Fruit fly (Drosophila melanogaster) whole organism, embryonic: ENCODE measurements around the gene Ppn.

Source experiments
- CG10462 ChIP-seq: fragments of 200-800 bp; sonication (Bioruptor generic); optimal IDR thresholded peaks from 2 replicates; lab custom pipeline; 2016; ENCODE audit warnings: missing biosample characterization, missing genetic modification characterization
- CG11695 ChIP-seq: fragments of 200-800 bp; sonication (Bioruptor generic); IDR thresholded peaks from 3 replicates; pipeline ENCODE4 v1.3.6; 2022; ENCODE audit warnings: missing biosample characterization, missing genetic modification characterization
- CG12104 ChIP-seq: fragments of 200-800 bp; sonication (Bioruptor generic); optimal IDR thresholded peaks from 3 replicates; lab custom pipeline; 2016; ENCODE audit warnings: missing biosample characterization, missing genetic modification characterization
- CG12659 ChIP-seq: fragments of 200-800 bp; sonication (Bioruptor generic); optimal IDR thresholded peaks from 3 replicates; lab custom pipeline; 2017; ENCODE audit warnings: mild to moderate bottlenecking, missing biosample characterization, missing genetic modification reagents, missing genetic modification characterization
- CG13287 ChIP-seq: fragments of 200-800 bp; sonication (Bioruptor generic); IDR thresholded peaks from 2 replicates; pipeline ENCODE4 v1.3.6; 2022; ENCODE audit warnings: missing biosample characterization, missing genetic modification characterization; ENCODE audit not compliant: partially characterized antibody
- CG15269 ChIP-seq: fragments of 200-800 bp; sonication (Bioruptor generic); optimal IDR thresholded peaks from 2 replicates; lab custom pipeline; 2018; ENCODE audit warnings: missing biosample characterization, mild to moderate bottlenecking, missing genetic modification characterization, moderate library complexity
- CG15514 ChIP-seq: fragments of 200-800 bp; sonication (Bioruptor generic); optimal IDR thresholded peaks from 3 replicates; lab custom pipeline; 2017; ENCODE audit warnings: missing biosample characterization, missing genetic modification characterization, mild to moderate bottlenecking, moderate library complexity, missing genetic modification reagents
- CG16863 ChIP-seq: fragments of 200-800 bp; sonication (Bioruptor generic); optimal IDR thresholded peaks from 3 replicates; lab custom pipeline; 2016; ENCODE audit warnings: missing biosample characterization, missing genetic modification characterization
- CG2116 ChIP-seq: fragments of 200-800 bp; sonication (Bioruptor generic); optimal IDR thresholded peaks from 3 replicates; lab custom pipeline; 2018; ENCODE audit warnings: missing biosample characterization, mild to moderate bottlenecking, missing genetic modification characterization
- CG2678 ChIP-seq: fragments of 200-800 bp; sonication (Bioruptor generic); optimal IDR thresholded peaks from 3 replicates; lab custom pipeline; 2019; ENCODE audit warnings: missing biosample characterization, mild to moderate bottlenecking, missing genetic modification characterization, moderate library complexity
- CG34376 ChIP-seq: fragments of 200-800 bp; sonication (Bioruptor generic); optimal IDR thresholded peaks from 2 replicates; lab custom pipeline; 2018; ENCODE audit warnings: missing biosample characterization, mild to moderate bottlenecking, missing genetic modification characterization
- CG42726 ChIP-seq: fragments of 200-800 bp; sonication (Bioruptor generic); IDR thresholded peaks from 2 replicates; pipeline ENCODE4 v1.3.6; 2022; ENCODE audit warnings: missing biosample characterization, missing genetic modification characterization; ENCODE audit not compliant: partially characterized antibody
- CG7271 ChIP-seq: fragments of 200-800 bp; sonication (Bioruptor generic); optimal IDR thresholded peaks from 2 replicates; lab custom pipeline; 2018; ENCODE audit warnings: missing biosample characterization, mild to moderate bottlenecking, missing genetic modification characterization, moderate library complexity
- CG8290 ChIP-seq, 3 experiments: fragments of 200-800 bp; sonication (Bioruptor generic); optimal IDR thresholded peaks; 2 replicates each; lab custom pipeline; 2016 to 2019; ENCODE audit warnings: missing biosample characterization in 3 of 3, missing genetic modification characterization in 3 of 3, mild to moderate bottlenecking in 2 of 3, moderate library complexity in 1 of 3
- D ChIP-seq, 2 experiments: fragments of 200-800 bp in 1 of 2; fragments of >200 bp in 1 of 2; sonication (Bioruptor generic) in 1 of 2; optimal IDR thresholded peaks; 2 replicates in 1 of 2; 3 replicates in 1 of 2; lab custom pipeline; 2017; ENCODE audit warnings: mild to moderate bottlenecking in 1 of 2, missing biosample characterization in 1 of 2, missing genetic modification characterization in 1 of 2, missing genetic modification reagents in 1 of 2
- Eip74EF ChIP-seq, 2 experiments: fragments of 200-800 bp in 1 of 2; fragments of >200 bp in 1 of 2; sonication (Bioruptor generic) in 1 of 2; optimal IDR thresholded peaks; 2 replicates each; lab custom pipeline; 2017 to 2019; ENCODE audit warnings: missing biosample characterization in 2 of 2, missing genetic modification characterization in 2 of 2, mild to moderate bottlenecking in 1 of 2, moderate library complexity in 1 of 2
- Hey ChIP-seq: fragments of 200-800 bp; sonication (Bioruptor generic); optimal IDR thresholded peaks from 3 replicates; lab custom pipeline; 2018; ENCODE audit warnings: missing biosample characterization, mild to moderate bottlenecking, missing genetic modification characterization
- Kr ChIP-seq: fragments of 200-800 bp; sonication (Bioruptor generic); optimal IDR thresholded peaks from 2 replicates; lab custom pipeline; 2017; ENCODE audit warnings: missing biosample characterization, mild to moderate bottlenecking, missing genetic modification characterization
- NC2α ChIP-seq: fragments of 200-800 bp; sonication (Bioruptor generic); optimal IDR thresholded peaks from 2 replicates; lab custom pipeline; 2016; ENCODE audit warnings: missing biosample characterization, missing genetic modification characterization
- Rx ChIP-seq: fragments of 200-800 bp; sonication (Bioruptor generic); IDR thresholded peaks from 2 replicates; pipeline ENCODE4 v1.3.6; 2022; ENCODE audit warnings: missing biosample characterization, missing genetic modification characterization
- Sox100B ChIP-seq: fragments of 200-800 bp; sonication (Bioruptor generic); optimal IDR thresholded peaks from 3 replicates; lab custom pipeline; 2018; ENCODE audit warnings: missing biosample characterization, mild to moderate bottlenecking, missing genetic modification characterization
- Xrp1 ChIP-seq: fragments of 200-800 bp; sonication (Bioruptor generic); IDR thresholded peaks from 2 replicates; pipeline ENCODE4 v1.3.6; 2022; ENCODE audit warnings: missing biosample characterization, missing genetic modification characterization
- abd-A ChIP-seq: fragments of 200-800 bp; sonication (Bioruptor generic); optimal IDR thresholded peaks from 3 replicates; lab custom pipeline; 2019; ENCODE audit warnings: missing biosample characterization, mild to moderate bottlenecking, missing genetic modification characterization, moderate library complexity
- ara ChIP-seq: fragments of 200-800 bp; sonication (Bioruptor generic); IDR thresholded peaks from 2 replicates; pipeline ENCODE4 v1.3.6; 2022; ENCODE audit warnings: missing biosample characterization, missing genetic modification characterization
- cad ChIP-seq: fragments of >200 bp; optimal IDR thresholded peaks from 2 replicates; lab custom pipeline; 2017; ENCODE audit warnings: missing biosample characterization, missing genetic modification characterization
- caup ChIP-seq: fragments of 200-800 bp; sonication (Bioruptor generic); optimal IDR thresholded peaks from 3 replicates; lab custom pipeline; 2017; ENCODE audit warnings: missing biosample characterization, mild to moderate bottlenecking, missing genetic modification characterization, moderate library complexity; ENCODE audit not compliant: severe bottlenecking
- da ChIP-seq: fragments of 200-800 bp; sonication (Bioruptor generic); optimal IDR thresholded peaks from 2 replicates; lab custom pipeline; 2016; ENCODE audit warnings: missing biosample characterization, missing genetic modification characterization
- dmrt11E ChIP-seq: fragments of 200-800 bp; sonication (Bioruptor generic); optimal IDR thresholded peaks from 3 replicates; lab custom pipeline; 2018; ENCODE audit warnings: missing biosample characterization, mild to moderate bottlenecking, missing genetic modification characterization, moderate library complexity
- gro ChIP-seq: fragments of 200-800 bp; sonication (Bioruptor generic); optimal IDR thresholded peaks from 2 replicates; lab custom pipeline; 2016; ENCODE audit warnings: missing biosample characterization, missing genetic modification characterization
- her ChIP-seq: fragments of 200-800 bp; sonication (Bioruptor generic); optimal IDR thresholded peaks from 2 replicates; lab custom pipeline; 2016; ENCODE audit warnings: missing biosample characterization, missing genetic modification characterization
- luna ChIP-seq: fragments of 200-800 bp; sonication (Bioruptor generic); optimal IDR thresholded peaks from 2 replicates; lab custom pipeline; 2016; ENCODE audit warnings: missing biosample characterization, missing genetic modification characterization
- prd ChIP-seq, 3 experiments: fragments of >200 bp in 2 of 3; fragments of 200-800 bp in 1 of 3; sonication (Bioruptor generic) in 1 of 3; optimal IDR thresholded peaks in 2 of 3; IDR thresholded peaks in 1 of 3; 2 replicates in 2 of 3; 3 replicates in 1 of 3; pipeline versions ENCODE4 v1.3.6 to Lab custom; 2017 to 2022; ENCODE audit warnings: missing biosample characterization in 1 of 3, missing genetic modification characterization in 1 of 3
- pros ChIP-seq: fragments of 200-800 bp; sonication (Bioruptor generic); optimal IDR thresholded peaks from 3 replicates; lab custom pipeline; 2019; ENCODE audit warnings: missing biosample characterization, mild to moderate bottlenecking, missing genetic modification characterization, moderate library complexity
- ranshi ChIP-seq: fragments of 200-800 bp; sonication (Bioruptor generic); IDR thresholded peaks from 2 replicates; pipeline ENCODE4 v1.3.6; 2022; ENCODE audit warnings: missing biosample characterization, missing genetic modification characterization
- sc ChIP-seq, 3 experiments: fragments of >200 bp in 2 of 3; fragments of 200-800 bp in 1 of 3; sonication (Bioruptor generic) in 1 of 3; optimal IDR thresholded peaks; 2 replicates in 2 of 3; 3 replicates in 1 of 3; lab custom pipeline; 2017; ENCODE audit warnings: mild to moderate bottlenecking in 1 of 3, missing biosample characterization in 1 of 3, missing genetic modification characterization in 1 of 3, missing genetic modification reagents in 1 of 3
- scrt ChIP-seq: fragments of 200-800 bp; sonication (Bioruptor generic); optimal IDR thresholded peaks from 2 replicates; lab custom pipeline; 2018; ENCODE audit warnings: missing biosample characterization, mild to moderate bottlenecking, missing genetic modification characterization, moderate library complexity
- sd ChIP-seq: fragments of 200-800 bp; sonication (Bioruptor generic); optimal IDR thresholded peaks from 3 replicates; lab custom pipeline; 2018; ENCODE audit warnings: missing biosample characterization, mild to moderate bottlenecking, missing genetic modification characterization, moderate library complexity
- sens ChIP-seq: fragments of 200-800 bp; sonication (Bioruptor generic); peaks from one replicate; lab custom pipeline; 2016; ENCODE audit warnings: missing biosample characterization, missing genetic modification characterization
- sug ChIP-seq: fragments of 200-800 bp; optimal IDR thresholded peaks from 2 replicates; lab custom pipeline; 2019; ENCODE audit warnings: missing biosample characterization, mild to moderate bottlenecking, missing genetic modification characterization, moderate library complexity
- tap ChIP-seq: fragments of 200-800 bp; optimal IDR thresholded peaks from 3 replicates; lab custom pipeline; 2019; ENCODE audit warnings: missing biosample characterization, mild to moderate bottlenecking, missing genetic modification characterization, moderate library complexity
- tio ChIP-seq: fragments of 200-800 bp; sonication (Bioruptor generic); optimal IDR thresholded peaks from 2 replicates; lab custom pipeline; 2017; ENCODE audit warnings: missing biosample characterization, missing genetic modification characterization, inconsistent platforms
- yki ChIP-seq: fragments of >200 bp; optimal IDR thresholded peaks from 3 replicates; lab custom pipeline; 2018
- zen ChIP-seq: fragments of 200-800 bp; sonication (Bioruptor generic); optimal IDR thresholded peaks from 3 replicates; lab custom pipeline; 2018; ENCODE audit warnings: missing biosample characterization, mild to moderate bottlenecking, missing genetic modification characterization, moderate library complexity

The Ppn gene

DNA sequence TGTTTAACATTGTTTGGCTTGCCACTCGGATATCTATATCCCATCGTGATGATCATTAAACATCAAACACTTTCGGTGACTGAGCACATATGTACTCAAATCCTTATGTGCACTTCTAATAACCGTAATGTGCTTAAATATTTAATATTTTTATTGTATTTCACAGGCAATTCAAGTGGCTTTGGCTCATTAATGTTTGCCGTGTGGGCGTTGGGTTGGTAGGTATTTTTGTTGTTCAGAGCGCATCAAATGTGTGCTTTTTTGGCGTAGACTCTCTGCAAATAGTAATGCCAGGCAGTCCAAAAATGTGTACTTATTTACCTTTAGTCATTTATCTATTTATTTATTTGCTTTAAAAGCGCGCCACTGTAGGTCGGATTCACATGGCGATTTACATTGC, 46.8 kb upstream of the Ppn start (continued):
- TF ChIP-seq dmrt11E (tag; lab: Kevin White, UChicago) (peak; percentile 70), ranshi (GFP tag; lab: Robert Waterston, UW) (0 out of 2 replicates have a peak, but pooled peaks have one; percentile 15), tap (tag; lab: Kevin White, UChicago) (peak; percentile 4), ara (GFP tag; lab: Robert Waterston, UW) (0 out of 2 replicates have a peak, but pooled peaks have one; percentile 12), sug (tag; lab: Kevin White, UChicago) (peak; percentile 10), sd (tag; lab: Kevin White, UChicago) (peak; percentile 14), CG34376 (GFP tag; lab: Kevin White, UChicago) (no peak)

DNA sequence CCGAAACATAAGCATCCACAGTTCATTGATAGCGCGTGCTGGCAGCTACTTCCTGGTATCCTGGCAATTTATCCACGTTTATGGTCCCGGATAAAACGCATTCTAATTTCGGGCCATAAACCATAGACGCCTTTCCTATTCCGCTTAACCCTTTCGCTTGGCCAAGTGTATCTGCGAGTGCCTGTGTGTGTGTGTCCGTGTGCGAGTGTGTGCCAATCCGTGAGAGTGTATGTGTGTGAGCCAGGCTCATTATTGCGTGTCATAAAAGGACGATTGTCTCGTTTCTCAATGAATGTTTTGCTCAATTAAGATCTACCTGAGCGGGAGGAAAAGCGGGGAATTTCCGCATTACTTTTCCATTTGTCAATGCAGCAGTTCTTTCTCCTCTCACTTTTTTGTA, 46.1 kb upstream of the Ppn start:
- TF ChIP-seq Rx (no peak), zen (tag; lab: Kevin White, UChicago) (peak; percentile 85), CG7271 (peak; percentile 50), CG8290 (GFP tag; optimal IDR thresholded peaks at IDR 0.05; lab: Kevin White, UChicago) (peak; percentile 19), CG8290 (tag; optimal IDR thresholded peaks at IDR 0.05; lab: Kevin White, UChicago) (no peak), D (optimal IDR thresholded peaks at IDR 0.05; lab: Kevin White, UChicago) (peak; percentile 81), D (GFP tag; optimal IDR thresholded peaks at IDR 0.05; lab: Kevin White, UChicago) (no peak), yki (lab: Kevin White, UChicago) (no peak), her (GFP tag; lab: Kevin White, UChicago) (no peak), cad (GFP tag; lab: Kevin White, UChicago) (peak; percentile 97), Kr (GFP tag; lab: Kevin White, UChicago) (peak; percentile 56), abd-A (tag; lab: Kevin White, UChicago) (no peak)
- TF ChIP-seq, all 482 proteins: peak for 6

- TF ChIP-seq CG10462 (peak; percentile 73), scrt (GFP tag; lab: Kevin White, UChicago) (peak; percentile 94), tio (peak; percentile 76), CG15514 (peak; percentile 95), prd (optimal IDR thresholded peaks at IDR 0.05; lab: Kevin White, UChicago) (no peak), prd (GFP tag; IDR thresholded peaks at IDR 0.05; lab: Robert Waterston, UW) (peak; percentile 59; the same call in 2 of the 3 replicates), luna (GFP tag; lab: Kevin White, UChicago) (peak; percentile 41), da (GFP tag; lab: Kevin White, UChicago) (peak; percentile 82), Eip74EF (GFP tag; optimal IDR thresholded peaks at IDR 0.05; lab: Kevin White, UChicago) (peak in 1 of 2 experiments; percentile 75), Hey (tag; lab: Kevin White, UChicago) (peak; percentile 96), CG2116 (GFP tag; lab: Kevin White, UChicago) (peak; percentile 87), CG12104 (GFP tag; lab: Kevin White, UChicago) (peak; percentile 92), Xrp1 (peak; percentile 87), CG34376 (GFP tag; lab: Kevin White, UChicago) (peak; percentile 96), caup (GFP tag; lab: Kevin White, UChicago) (peak; percentile 99), CG42726 (GFP tag; lab: Robert Waterston, UW) (no peak), sc (optimal IDR thresholded peaks at IDR 0.05; lab: Kevin White, UChicago) (no peak), sc (GFP tag; optimal IDR thresholded peaks at IDR 0.05; lab: Kevin White, UChicago) (peak; percentile 94), CG12659 (GFP tag; lab: Kevin White, UChicago) (peak; percentile 96), gro (GFP tag; lab: Kevin White, UChicago) (no peak), pros (GFP tag; lab: Kevin White, UChicago) (peak; percentile 34), CG13287 (GFP tag; lab: Robert Waterston, UW) (peak; percentile 37), sens (GFP tag; lab: Kevin White, UChicago) (peak; percentile 98), CG16863 (GFP tag; lab: Kevin White, UChicago) (peak; percentile 93), Sox100B (GFP tag; lab: Kevin White, UChicago) (peak; percentile 95), CG11695 (GFP tag; lab: Robert Waterston, UW) (peak; percentile 85), CG2678 (peak; percentile 90), CG15269 (tag; lab: Kevin White, UChicago) (peak; percentile 58), NC2α (peak; percentile 92)
Measured at dm6 chr3R:28585076-28585821, 45.1 kb upstream of the Ppn start, which contains the start of gene fkh. Gene fkh (minus strand): TSS chr3R:28585264.
